Fruit fly (Drosophila melanogaster) Kc167 (cell line): ENCODE results near the gene CG13083.

Source experiments
- Sin3A ChIP-seq: fragments of >200 bp; optimal IDR thresholded peaks from 2 replicates; lab custom pipeline; 2018; ENCODE audit warnings: missing external identifiers
- h ChIP-seq: fragments of >200 bp; optimal IDR thresholded peaks from 3 replicates; lab custom pipeline; 2018; ENCODE audit warnings: missing external identifiers
- insv ChIP-seq: fragments of >200 bp; optimal IDR thresholded peaks from 3 replicates; lab custom pipeline; 2018; ENCODE audit warnings: missing external identifiers
- psq ChIP-seq: fragments of >200 bp; optimal IDR thresholded peaks from 2 replicates; lab custom pipeline; 2017; ENCODE audit warnings: missing external identifiers

DNA sequence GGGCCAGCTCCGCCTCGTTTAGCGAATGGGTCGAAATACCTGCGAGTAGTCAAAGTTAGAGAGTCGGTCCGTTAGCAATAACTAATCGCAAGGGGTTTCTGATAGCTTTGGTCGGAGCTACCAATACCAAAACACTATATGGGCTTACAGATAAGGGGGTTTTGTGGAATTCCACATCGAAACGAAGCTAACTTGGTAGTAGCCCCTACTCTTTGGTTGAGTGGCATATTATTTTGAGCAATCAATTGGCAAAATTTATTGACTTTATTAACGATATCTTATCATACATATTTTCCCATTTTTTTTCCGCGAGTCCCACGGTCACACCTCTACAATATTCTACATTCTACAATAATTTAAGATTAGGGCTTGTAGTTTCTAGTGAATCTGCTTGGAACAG lies 19.0 kb downstream of the CG13083 start:
- no peak for TF ChIP-seq psq (lab: Kevin White, UChicago)
- no peak for TF ChIP-seq h
- no peak for TF ChIP-seq Sin3A (lab: Kevin White, UChicago)
- no peak for TF ChIP-seq insv (lab: Kevin White, UChicago)
